Worm (Caenorhabditis elegans): ENCODE results near the gene ceh-91.

ceh-91 gene

DNA sequence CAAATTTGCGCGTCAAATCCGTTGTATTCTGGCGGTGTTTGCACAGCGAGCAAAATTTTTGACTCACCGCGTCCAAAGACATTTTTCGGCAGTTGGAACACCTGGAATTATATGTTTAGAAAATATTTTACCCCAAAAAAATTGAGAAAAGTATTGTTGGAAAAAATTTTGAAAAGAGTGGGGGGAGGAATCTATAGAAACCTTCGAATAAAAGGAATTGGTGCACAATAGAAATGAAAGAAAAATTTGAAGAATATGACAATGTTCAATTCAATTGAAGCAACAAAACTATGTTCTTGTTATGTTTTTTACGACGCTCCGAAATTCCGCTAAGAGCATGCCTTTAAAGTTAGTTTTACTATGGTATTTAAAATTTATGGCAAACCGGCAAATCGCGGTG, 12.8 kb downstream of the ceh-91 start, which contains the start of gene Y66A7A.7:
TSS of gene Y66A7A.7 (minus strand) at position 101 of the 400 bp plus-strand sequence.
- no peak for TF ChIP-seq let-526 (GFP tag; IDR thresholded peaks at IDR 0.05)
- TF ChIP-seq nhr-90 (tag; optimal IDR thresholded peaks at IDR 0.05), result no peak
- TF ChIP-seq die-1 (tag; optimal IDR thresholded peaks at IDR 0.05), result no peak
- no peak for TF ChIP-seq bed-2 (GFP tag; IDR thresholded peaks at IDR 0.05)
- TF ChIP-seq F37B4.10 (GFP tag; IDR thresholded peaks at IDR 0.05), result no peak
- no peak for TF ChIP-seq dpl-1 (GFP tag; optimal IDR thresholded peaks at IDR 0.05)
- TF ChIP-seq him-1 (tag; optimal IDR thresholded peaks at IDR 0.05), result no peak
- TF ChIP-seq mcd-1 (GFP tag; IDR thresholded peaks at IDR 0.05), result no peak
- no peak for TF ChIP-seq F23B12.7 (tag; optimal IDR thresholded peaks at IDR 0.05; ENCODE audit: insufficient read depth)
- no peak for TF ChIP-seq fkh-3 (tag; optimal IDR thresholded peaks at IDR 0.05)
- no peak for TF ChIP-seq ztf-22 (GFP tag; optimal IDR thresholded peaks at IDR 0.05)
- TF ChIP-seq dox-1 (GFP tag; IDR thresholded peaks at IDR 0.05), result no peak
- no peak for TF ChIP-seq rec-8 (tag; optimal IDR thresholded peaks at IDR 0.05)
- no peak for TF ChIP-seq tlf-1 (GFP tag; optimal IDR thresholded peaks at IDR 0.05)
- TF ChIP-seq egl-18 (GFP tag; IDR thresholded peaks at IDR 0.05), result no peak
- TF ChIP-seq xnd-1 (tag; optimal IDR thresholded peaks at IDR 0.05), result no peak
- no peak for TF ChIP-seq Y56A3A.18 (GFP tag; IDR thresholded peaks at IDR 0.05)
- TF ChIP-seq B0035.1 (tag; optimal IDR thresholded peaks at IDR 0.05), result no peak
- no peak for TF ChIP-seq sdz-38 (tag; optimal IDR thresholded peaks at IDR 0.05)
- TF ChIP-seq chd-7 (tag; optimal IDR thresholded peaks at IDR 0.05), result no peak

DNA sequence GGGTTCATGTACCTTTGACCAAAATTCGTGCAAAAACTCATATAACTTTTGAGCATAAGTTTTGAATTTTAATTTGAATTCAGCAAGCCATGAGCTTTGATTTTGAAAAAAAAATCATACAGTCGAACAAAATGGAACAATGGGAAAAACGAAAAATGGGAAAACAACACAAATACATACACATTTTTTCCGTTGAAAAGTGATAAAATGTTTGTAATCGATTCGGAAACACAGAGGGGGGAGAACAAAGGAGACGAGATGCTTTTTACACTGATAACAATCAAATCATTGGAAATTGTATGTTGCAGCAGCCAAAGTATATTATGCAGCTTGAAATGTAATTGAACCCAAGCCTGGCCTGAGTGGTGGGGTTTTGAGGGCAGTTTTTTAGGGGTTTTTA, 14.6 kb downstream of the ceh-91 start:
- TF ChIP-seq nhr-80 (tag; optimal IDR thresholded peaks at IDR 0.05), result peak; percentile 16
- TF ChIP-seq nhr-120 (GFP tag; IDR thresholded peaks at IDR 0.05), result no peak

DNA sequence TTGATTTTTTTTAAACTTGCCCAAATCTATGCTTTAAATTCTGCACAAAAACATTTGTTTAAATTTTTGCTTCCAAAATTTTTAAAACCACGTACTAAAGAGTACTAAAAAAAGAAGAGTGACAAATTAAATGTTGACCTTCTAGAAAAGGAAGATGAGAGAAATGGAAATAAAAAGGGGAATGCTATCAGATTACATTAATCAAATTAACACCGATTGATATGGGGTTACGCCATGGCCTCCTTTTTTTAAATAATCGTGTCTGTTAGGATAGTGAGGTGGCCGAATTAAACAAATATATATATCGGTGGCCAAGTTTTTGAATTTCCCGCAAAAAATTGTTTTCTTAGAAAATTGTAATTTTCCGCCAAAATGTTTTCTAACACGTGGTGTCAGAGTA, 15.8 kb downstream of the ceh-91 start:
- TF ChIP-seq egl-18 (GFP tag; IDR thresholded peaks at IDR 0.05) (no peak), let-607 (tag; optimal IDR thresholded peaks at IDR 0.05) (no peak), hlh-12 (tag; optimal IDR thresholded peaks at IDR 0.05) (no peak), madf-8 (GFP tag; conservative IDR thresholded peaks at IDR 0.05) (no peak), nhr-90 (tag; optimal IDR thresholded peaks at IDR 0.05) (no peak), snpc-1.1 (tag; optimal IDR thresholded peaks at IDR 0.05; ENCODE audit: insufficient read depth) (no peak), somi-1 (GFP tag; optimal IDR thresholded peaks at IDR 0.05) (no peak), mxl-1 (tag; optimal IDR thresholded peaks at IDR 0.05) (no peak), ZK185.1 (tag; optimal IDR thresholded peaks at IDR 0.05; ENCODE audit: poor library complexity, severe bottlenecking) (no peak), Y95B8A.8 (GFP tag; IDR thresholded peaks at IDR 0.05) (no peak), lin-35 (GFP tag; optimal IDR thresholded peaks at IDR 0.05) (no peak), hmg-20 (GFP tag; IDR thresholded peaks at IDR 0.05) (no peak), lin-40 (tag; optimal IDR thresholded peaks at IDR 0.05) (no peak)

DNA sequence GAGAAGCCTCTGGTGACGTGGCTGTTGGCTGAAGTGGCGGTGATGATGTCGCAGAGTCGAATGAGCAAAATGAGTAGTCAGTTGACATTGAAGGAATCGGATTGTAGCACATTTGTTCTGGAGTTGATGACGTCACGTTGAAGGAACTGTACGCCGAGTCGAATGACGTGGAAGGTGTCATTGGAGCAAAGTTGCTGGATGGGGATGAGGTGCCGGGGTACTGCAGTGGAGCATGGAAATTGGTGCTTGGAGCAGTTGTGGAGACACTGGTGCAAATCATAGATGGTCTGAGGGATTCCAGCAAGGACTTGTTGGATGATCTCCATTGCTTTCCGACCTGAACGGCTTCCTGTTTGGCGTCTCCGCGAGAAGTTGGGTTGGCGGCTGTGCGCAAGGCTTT, 16.9 kb downstream of the ceh-91 start:
- 0 out of 2 replicates have a peak, but pooled peaks have one; percentile 20 for TF ChIP-seq nhr-120 (GFP tag; IDR thresholded peaks at IDR 0.05)
- TF ChIP-seq akir-1 (GFP tag; optimal IDR thresholded peaks at IDR 0.05), result no peak
- no peak for TF ChIP-seq snpc-3.4 (tag; optimal IDR thresholded peaks at IDR 0.05)
- TF ChIP-seq Y95B8A.8 (GFP tag; IDR thresholded peaks at IDR 0.05), result no peak
